Worm (Caenorhabditis elegans): ENCODE measurements around the gene slfl-4.

Gene slfl-4

DNA sequence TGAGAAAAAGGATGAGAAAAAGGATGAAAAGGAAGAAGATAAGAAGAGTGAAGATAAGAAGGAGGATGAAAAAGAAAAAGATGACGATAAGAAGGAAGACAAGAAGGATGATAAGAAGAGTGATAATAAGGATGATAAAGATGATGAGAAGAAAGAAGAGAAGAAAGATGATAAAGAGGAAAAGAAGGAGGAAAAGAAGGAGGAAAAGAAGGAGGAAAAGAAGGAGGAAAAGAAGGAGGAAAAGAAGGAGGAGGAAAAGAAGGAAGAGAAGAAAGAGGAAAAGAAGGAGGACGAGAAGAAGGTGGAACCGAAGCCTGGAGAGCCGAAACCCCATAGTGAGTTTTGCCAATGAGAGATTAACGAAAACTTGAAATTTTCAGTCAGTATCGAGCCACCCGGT, 946 bp upstream of the slfl-4 start:
- TF ChIP-seq nhr-23 (tag; optimal IDR thresholded peaks at IDR 0.05), result no peak
- no peak for TF ChIP-seq nhr-25 (tag; optimal IDR thresholded peaks at IDR 0.05)
- TF ChIP-seq nhr-11 (tag; optimal IDR thresholded peaks at IDR 0.05), result no peak
- TF ChIP-seq nhr-129 (tag; optimal IDR thresholded peaks at IDR 0.05), result no peak
- TF ChIP-seq alr-1 (tag; optimal IDR thresholded peaks at IDR 0.05), result no peak
- TF ChIP-seq R02D3.7 (tag; optimal IDR thresholded peaks at IDR 0.05), result no peak
- TF ChIP-seq Y55F3AM.14 (GFP tag; optimal IDR thresholded peaks at IDR 0.05), result no peak
- no peak for TF ChIP-seq ztf-1 (GFP tag; conservative IDR thresholded peaks at IDR 0.05)
- TF ChIP-seq skn-1 (tag; optimal IDR thresholded peaks at IDR 0.05), result no peak
- TF ChIP-seq C34F6.9 (tag; optimal IDR thresholded peaks at IDR 0.05), result no peak
- no peak for TF ChIP-seq unc-62 (GFP tag; optimal IDR thresholded peaks at IDR 0.05)
- TF ChIP-seq lin-39 (tag; optimal IDR thresholded peaks at IDR 0.05), result no peak
- no peak for TF ChIP-seq peb-1 (tag; optimal IDR thresholded peaks at IDR 0.05)
- no peak for TF ChIP-seq egl-27 (tag; optimal IDR thresholded peaks at IDR 0.05)
- no peak for TF ChIP-seq nhr-10 (tag; optimal IDR thresholded peaks at IDR 0.05)
- no peak for TF ChIP-seq elt-1 (tag; optimal IDR thresholded peaks at IDR 0.05)
- TF ChIP-seq sma-9 (GFP tag; optimal IDR thresholded peaks at IDR 0.05), result no peak
- TF ChIP-seq sma-9 (tag; optimal IDR thresholded peaks at IDR 0.05), result no peak
- TF ChIP-seq crh-2 (tag; optimal IDR thresholded peaks at IDR 0.05), result no peak

DNA sequence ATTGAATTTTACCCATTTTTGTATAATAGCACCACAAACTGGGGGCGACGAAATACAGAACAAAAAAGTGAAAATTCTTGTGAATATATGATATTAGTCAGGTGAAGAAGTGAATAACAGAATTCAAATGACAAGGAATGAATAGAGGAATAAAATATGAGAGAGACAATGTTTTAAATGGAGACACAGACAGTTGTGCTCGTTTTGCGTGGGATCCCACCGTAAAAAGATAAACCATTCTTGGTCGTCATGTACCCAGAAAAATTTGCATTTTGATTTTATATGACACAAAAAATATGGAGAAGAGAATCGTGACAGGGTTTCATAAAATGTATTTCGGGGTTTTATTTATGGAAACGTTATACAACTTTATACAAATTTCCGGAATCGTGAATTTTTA, 3.4 kb downstream of the slfl-4 start, which contains the start of gene F36H12.17:
F36H12.17 (minus strand) TSS at position 101 of the 400 bp plus-strand sequence.
- TF ChIP-seq nhr-237 (tag; optimal IDR thresholded peaks at IDR 0.05) (no peak), crh-2 (tag; optimal IDR thresholded peaks at IDR 0.05) (no peak), F13H6.1 (tag; optimal IDR thresholded peaks at IDR 0.05) (no peak), elt-3 (tag; optimal IDR thresholded peaks at IDR 0.05) (no peak)

DNA sequence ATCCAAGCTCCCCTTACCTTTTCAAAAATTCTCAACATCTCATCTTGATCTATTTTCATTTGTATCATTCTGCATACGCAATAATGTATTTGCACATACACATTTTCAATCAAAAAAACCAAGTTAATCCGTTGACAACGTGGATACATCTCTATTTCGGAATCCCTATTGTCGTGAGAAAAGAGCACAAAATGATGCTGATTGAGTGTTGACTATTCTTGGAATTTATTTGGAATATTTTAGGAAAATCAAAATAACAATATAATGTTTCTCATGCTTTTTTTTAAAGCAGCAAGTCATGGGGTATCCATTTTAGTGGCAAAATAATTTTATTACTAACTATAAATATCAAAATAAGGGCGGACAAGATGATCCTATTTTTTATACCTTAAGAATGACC, 7.1 kb downstream of the slfl-4 start:
- TF ChIP-seq nhr-129 (tag; optimal IDR thresholded peaks at IDR 0.05) (no peak), nhr-12 (tag; optimal IDR thresholded peaks at IDR 0.05) (no peak), ceh-82 (tag; optimal IDR thresholded peaks at IDR 0.05) (no peak)

DNA sequence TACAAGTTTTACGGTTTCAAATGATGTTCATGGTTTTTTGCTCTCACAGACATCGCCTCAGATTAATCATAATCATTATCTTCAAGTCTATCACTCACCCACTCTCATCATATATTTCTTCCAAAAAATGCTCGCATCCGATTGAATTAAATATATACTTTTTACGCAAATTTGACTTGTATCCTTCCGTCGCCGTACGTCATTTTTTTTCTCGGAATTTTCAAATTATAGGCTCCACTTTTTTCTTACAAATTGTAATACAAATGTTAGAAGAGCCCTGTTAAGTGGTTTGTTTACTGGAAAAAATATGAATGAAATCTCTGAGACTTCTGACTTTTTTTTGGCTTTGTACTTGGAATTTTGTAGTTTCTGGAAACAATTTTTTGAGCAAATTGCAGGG, 12.9 kb downstream of the slfl-4 start:
- TF ChIP-seq lsy-2 (tag; optimal IDR thresholded peaks at IDR 0.05) (no peak), sma-9 (GFP tag; optimal IDR thresholded peaks at IDR 0.05) (no peak), sma-9 (tag; optimal IDR thresholded peaks at IDR 0.05) (no peak), dmd-4 (tag; optimal IDR thresholded peaks at IDR 0.05) (no peak)

DNA sequence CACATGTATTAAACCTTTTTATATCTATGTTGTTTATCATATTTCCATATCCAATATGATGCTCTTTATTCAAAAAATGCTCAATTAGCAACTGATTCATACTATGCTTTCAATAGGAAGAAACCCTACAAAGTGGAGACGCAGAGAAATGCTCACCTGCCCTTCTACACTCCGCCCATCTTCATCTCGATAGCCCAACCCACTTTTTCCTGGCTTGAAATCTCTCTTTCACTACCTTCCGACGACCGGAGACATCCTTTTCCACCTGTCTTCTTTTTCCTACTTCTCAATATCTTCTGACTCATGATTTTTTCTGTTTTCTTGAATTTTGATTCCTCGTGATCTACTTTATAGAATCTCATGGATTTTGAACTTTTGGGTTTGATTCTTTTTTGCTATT, 14.6 kb downstream of the slfl-4 start:
- TF ChIP-seq sem-4 (tag; optimal IDR thresholded peaks at IDR 0.05) (no peak), nhr-77 (tag; optimal IDR thresholded peaks at IDR 0.05) (no peak), ztf-11 (tag; optimal IDR thresholded peaks at IDR 0.05) (no peak), aly-2 (tag; optimal IDR thresholded peaks at IDR 0.05) (no peak), unc-55 (GFP tag; optimal IDR thresholded peaks at IDR 0.05) (no peak), ZK546.5 (tag; optimal IDR thresholded peaks at IDR 0.05) (no peak), elt-1 (tag; optimal IDR thresholded peaks at IDR 0.05) (no peak), lin-13 (GFP tag; optimal IDR thresholded peaks at IDR 0.05) (no peak), nhr-12 (tag; optimal IDR thresholded peaks at IDR 0.05) (no peak), nhr-11 (tag; optimal IDR thresholded peaks at IDR 0.05) (no peak), dmd-4 (tag; optimal IDR thresholded peaks at IDR 0.05) (no peak), mbf-1 (tag; optimal IDR thresholded peaks at IDR 0.05) (no peak), unc-39 (tag; optimal IDR thresholded peaks at IDR 0.05) (no peak), egl-27 (tag; optimal IDR thresholded peaks at IDR 0.05) (no peak), nhr-6 (tag; optimal IDR thresholded peaks at IDR 0.05) (no peak), nhr-129 (tag; optimal IDR thresholded peaks at IDR 0.05) (no peak), nhr-237 (tag; optimal IDR thresholded peaks at IDR 0.05) (no peak), blmp-1 (tag; optimal IDR thresholded peaks at IDR 0.05; ENCODE audit: insufficient read depth) (no peak)
